Worm (Caenorhabditis elegans) whole organism, L1 larva: ENCODE measurements around the gene Y67A10A.3.

Experiments used
- egl-27 ChIP-seq, 2 experiments: fragments of 150-350 bp in 1 of 2; sonication (generic microtip); optimal IDR thresholded peaks; 3 replicates each; lab custom pipeline; 2017 to 2018; ENCODE audit warnings: missing biosample characterization in 2 of 2, missing genetic modification characterization in 2 of 2, missing genetic modification reagents in 2 of 2
- irx-1 ChIP-seq: sonication (generic microtip); optimal IDR thresholded peaks from 2 replicates; lab custom pipeline; 2016; ENCODE audit warnings: missing genetic modification characterization, missing compliant biosample characterization
- nhr-90 ChIP-seq: sonication (generic microtip); optimal IDR thresholded peaks from 2 replicates; lab custom pipeline; 2016; ENCODE audit warnings: mild to moderate bottlenecking, missing genetic modification characterization, missing compliant biosample characterization; ENCODE audit not compliant: poor library complexity
- sox-4 ChIP-seq: sonication (generic microtip); optimal IDR thresholded peaks from 2 replicates; lab custom pipeline; 2016; ENCODE audit warnings: missing genetic modification characterization, missing compliant biosample characterization
- sup-37 ChIP-seq: fragments of 200-800 bp; sonication (Bioruptor generic); optimal IDR thresholded peaks from 2 replicates; lab custom pipeline; 2018; ENCODE audit warnings: mild to moderate bottlenecking, missing genetic modification characterization, missing compliant biosample characterization
- zag-1 ChIP-seq: fragments of 150-350 bp; optimal IDR thresholded peaks from 2 replicates; lab custom pipeline; 2014; ENCODE audit warnings: missing biosample characterization, missing genetic modification characterization

DNA sequence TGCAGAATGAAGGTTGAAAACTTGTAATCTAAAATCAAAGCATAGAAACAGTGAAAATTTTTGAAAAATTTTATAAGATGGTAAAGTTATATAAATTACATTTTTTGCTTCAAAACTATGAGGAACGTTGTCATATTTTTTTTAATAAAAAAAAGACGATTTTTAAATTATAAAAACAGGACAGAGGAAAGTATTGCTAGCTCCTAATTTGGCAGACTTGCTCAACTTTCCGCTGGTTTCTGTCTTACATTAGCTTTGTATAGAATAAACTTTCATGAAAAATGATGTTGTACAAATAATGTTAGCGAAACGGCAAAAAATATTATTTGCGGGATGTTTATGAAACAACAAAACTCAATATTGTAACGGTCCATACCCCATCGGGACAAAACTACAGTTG is 8.0 kb downstream of the Y67A10A.3 start, which contains the start of gene fbxa-83:
- TF ChIP-seq zag-1 (no peak), sup-37 (GFP tag; lab: Kevin White, UChicago) (no peak), sox-4 (tag; lab: Kevin White, UChicago) (no peak), irx-1 (no peak), nhr-90 (tag; lab: Kevin White, UChicago) (no peak), egl-27 (tag; optimal IDR thresholded peaks at IDR 0.05; lab: Kevin White, UChicago) (no peak)
